Worm (Caenorhabditis elegans) whole organism, mixed stage, embryonic: ENCODE data around the gene rla-2.

Source experiments
- M03D4.4 ChIP-seq: sonication (generic microtip); optimal IDR thresholded peaks from 2 replicates; lab custom pipeline; 2017; ENCODE audit warnings: mild to moderate bottlenecking, missing genetic modification characterization, missing compliant biosample characterization
- bed-3 ChIP-seq: fragments of 200-800 bp; sonication (Bioruptor generic); optimal IDR thresholded peaks from 3 replicates; lab custom pipeline; 2018; ENCODE audit warnings: mild to moderate bottlenecking, missing genetic modification characterization, moderate library complexity, missing compliant biosample characterization
- blmp-1 ChIP-seq: fragments of 150-350 bp; optimal IDR thresholded peaks from 2 replicates; lab custom pipeline; 2014; ENCODE audit warnings: missing biosample characterization, missing genetic modification characterization
- ceh-43 ChIP-seq: fragments of 200-800 bp; sonication (Bioruptor generic); optimal IDR thresholded peaks from 2 replicates; lab custom pipeline; 2018; ENCODE audit warnings: mild to moderate bottlenecking, missing genetic modification characterization, moderate library complexity, missing compliant biosample characterization
- ceh-83 ChIP-seq: fragments of 200-800 bp; sonication (Bioruptor generic); optimal IDR thresholded peaks from 2 replicates; lab custom pipeline; 2018; ENCODE audit warnings: mild to moderate bottlenecking, missing genetic modification characterization, missing compliant biosample characterization
- ces-1 ChIP-seq: fragments of 150-350 bp; optimal IDR thresholded peaks from 2 replicates; lab custom pipeline; 2014; ENCODE audit warnings: missing biosample characterization, missing genetic modification reagents, missing genetic modification characterization
- cnd-1 ChIP-seq: fragments of 200-800 bp; sonication (Bioruptor generic); optimal IDR thresholded peaks from 2 replicates; lab custom pipeline; 2018; ENCODE audit warnings: mild to moderate bottlenecking, missing genetic modification characterization, missing compliant biosample characterization
- drap-1 ChIP-seq: fragments of 200-800 bp; sonication (Bioruptor generic); optimal IDR thresholded peaks from 3 replicates; lab custom pipeline; 2018; ENCODE audit warnings: mild to moderate bottlenecking, missing genetic modification characterization, missing compliant biosample characterization
- elt-1 ChIP-seq: sonication (generic microtip); optimal IDR thresholded peaks from 2 replicates; lab custom pipeline; 2017; ENCODE audit warnings: missing genetic modification characterization, mild to moderate bottlenecking, missing compliant biosample characterization, antibody characterized with exemption, moderate library complexity, borderline replicate concordance; ENCODE audit not compliant: insufficient read depth
- elt-3 ChIP-seq: fragments of 150-350 bp; optimal IDR thresholded peaks from 2 replicates; lab custom pipeline; 2014; ENCODE audit warnings: missing biosample characterization, missing genetic modification characterization
- flh-1 ChIP-seq: fragments of 200-800 bp; sonication (Bioruptor generic); optimal IDR thresholded peaks from 2 replicates; lab custom pipeline; 2018; ENCODE audit warnings: mild to moderate bottlenecking, missing genetic modification characterization, moderate library complexity, missing compliant biosample characterization
- ham-2 ChIP-seq: fragments of 200-800 bp; sonication (Bioruptor generic); optimal IDR thresholded peaks from 2 replicates; lab custom pipeline; 2018; ENCODE audit warnings: mild to moderate bottlenecking, missing genetic modification characterization, missing compliant biosample characterization
- hlh-1 ChIP-seq: fragments of 150-350 bp; optimal IDR thresholded peaks from 2 replicates; lab custom pipeline; 2014; ENCODE audit warnings: missing biosample characterization, missing genetic modification reagents, missing genetic modification characterization
- lin-32 ChIP-seq: fragments of 200-800 bp; sonication (Bioruptor generic); optimal IDR thresholded peaks from 2 replicates; lab custom pipeline; 2018; ENCODE audit warnings: mild to moderate bottlenecking, missing genetic modification characterization, missing compliant biosample characterization
- lsy-2 ChIP-seq: fragments of 150-350 bp; optimal IDR thresholded peaks from 2 replicates; lab custom pipeline; 2014; ENCODE audit warnings: missing biosample characterization, missing genetic modification characterization
- mab-5 ChIP-seq: fragments of 150-350 bp; optimal IDR thresholded peaks from 2 replicates; lab custom pipeline; 2014; ENCODE audit warnings: missing biosample characterization, missing genetic modification characterization
- mep-1 ChIP-seq: fragments of 150-350 bp; optimal IDR thresholded peaks from 2 replicates; lab custom pipeline; 2017; ENCODE audit warnings: missing biosample characterization, missing genetic modification reagents, missing genetic modification characterization, inconsistent platforms
- mls-2 ChIP-seq: sonication (generic microtip); optimal IDR thresholded peaks from 2 replicates; lab custom pipeline; 2016; ENCODE audit warnings: mild to moderate bottlenecking, missing genetic modification characterization, moderate library complexity, missing compliant biosample characterization
- nhr-12 ChIP-seq: fragments of 150-350 bp; optimal IDR thresholded peaks from 2 replicates; lab custom pipeline; 2014; ENCODE audit warnings: missing biosample characterization, missing genetic modification characterization
- nhr-2 ChIP-seq: fragments of 150-350 bp; optimal IDR thresholded peaks from 2 replicates; lab custom pipeline; 2014; ENCODE audit warnings: missing biosample characterization, missing genetic modification characterization
- nhr-237 ChIP-seq: fragments of 150-350 bp; optimal IDR thresholded peaks from 2 replicates; lab custom pipeline; 2014; ENCODE audit warnings: missing biosample characterization, missing genetic modification characterization
- nhr-28 ChIP-seq: fragments of 150-350 bp; optimal IDR thresholded peaks from 2 replicates; lab custom pipeline; 2014; ENCODE audit warnings: missing biosample characterization, missing genetic modification characterization
- nhr-76 ChIP-seq: sonication (generic microtip); optimal IDR thresholded peaks from 2 replicates; lab custom pipeline; 2017; ENCODE audit warnings: missing biosample characterization, missing genetic modification characterization
- pha-4 ChIP-seq: fragments of 150-350 bp; optimal IDR thresholded peaks from 2 replicates; lab custom pipeline; 2018; ENCODE audit warnings: missing biosample characterization, missing genetic modification reagents, missing genetic modification characterization
- sem-2 ChIP-seq: fragments of 200-800 bp; sonication (Bioruptor generic); optimal IDR thresholded peaks from 2 replicates; lab custom pipeline; 2018; ENCODE audit warnings: mild to moderate bottlenecking, missing genetic modification characterization, missing compliant biosample characterization
- snpc-4 ChIP-seq: fragments of 150-350 bp; optimal IDR thresholded peaks from 2 replicates; lab custom pipeline; 2014; ENCODE audit warnings: missing biosample characterization, missing genetic modification characterization
- sptf-1 ChIP-seq: sonication (generic microtip); optimal IDR thresholded peaks from 2 replicates; lab custom pipeline; 2017; ENCODE audit warnings: mild to moderate bottlenecking, missing genetic modification characterization, moderate library complexity, missing compliant biosample characterization
- tbx-8 ChIP-seq: fragments of 200-800 bp; sonication (Bioruptor generic); optimal IDR thresholded peaks from 2 replicates; lab custom pipeline; 2018; ENCODE audit warnings: mild to moderate bottlenecking, missing genetic modification characterization, moderate library complexity, missing compliant biosample characterization
- unc-120 ChIP-seq: sonication (generic microtip); optimal IDR thresholded peaks from 2 replicates; lab custom pipeline; 2017; ENCODE audit warnings: missing genetic modification characterization, missing compliant biosample characterization; ENCODE audit not compliant: poor library complexity, severe bottlenecking
- unc-39 ChIP-seq: fragments of 150-350 bp; optimal IDR thresholded peaks from 2 replicates; lab custom pipeline; 2014; ENCODE audit warnings: missing biosample characterization, missing genetic modification characterization
- unc-62 ChIP-seq: fragments of 150-350 bp; optimal IDR thresholded peaks from 2 replicates; lab custom pipeline; 2014; ENCODE audit warnings: missing biosample characterization, missing genetic modification reagents, missing genetic modification characterization
- zip-8 ChIP-seq: fragments of 150-350 bp; optimal IDR thresholded peaks from 2 replicates; lab custom pipeline; 2014; ENCODE audit warnings: missing biosample characterization, missing genetic modification characterization
- ztf-11 ChIP-seq: fragments of 150-350 bp; optimal IDR thresholded peaks from 2 replicates; lab custom pipeline; 2014; ENCODE audit warnings: missing biosample characterization, missing genetic modification characterization

The rla-2 gene

ce11 chrIV:13383763-13384436 lies 13.8 kb upstream of the rla-2 start, which contains the start of gene rab-19:
rab-19 (minus strand) TSS chrIV:13384386.
- TF ChIP-seq ces-1 (GFP tag; lab: Kevin White, UChicago) (peak; percentile 91), elt-3 (tag; lab: Kevin White, UChicago) (no peak)
- TF ChIP-seq, all 35 proteins: peak for 1

ce11 chrIV:13381823-13382222 lies 11.7 kb upstream of the rla-2 start, which contains the start of gene emc-3:
emc-3 (minus strand) TSS chrIV:13381923.
- TF ChIP-seq mab-5 (tag; lab: Kevin White, UChicago): no peak

- no peak for TF ChIP-seq lin-32 (GFP tag; lab: Kevin White, UChicago)
- no peak for TF ChIP-seq zip-8
- TF ChIP-seq elt-1 (tag; lab: Kevin White, UChicago): no peak
- TF ChIP-seq mep-1 (tag; lab: Kevin White, UChicago): no peak
- no peak for TF ChIP-seq nhr-2 (tag; lab: Kevin White, UChicago)
- no peak for TF ChIP-seq ham-2 (GFP tag; lab: Kevin White, UChicago)
- TF ChIP-seq lsy-2 (tag; lab: Kevin White, UChicago): no peak
- TF ChIP-seq nhr-76 (tag; lab: Kevin White, UChicago): no peak
Measured at ce11 chrIV:13380506-13380905, 10.4 kb upstream of the rla-2 start.

- TF ChIP-seq pha-4 (tag; lab: Kevin White, UChicago): no peak
- TF ChIP-seq M03D4.4 (tag; lab: Kevin White, UChicago): no peak
- no peak for TF ChIP-seq unc-39 (tag; lab: Kevin White, UChicago)
- TF ChIP-seq drap-1 (GFP tag; lab: Kevin White, UChicago): no peak
- TF ChIP-seq zip-8: no peak
- TF ChIP-seq nhr-2 (tag; lab: Kevin White, UChicago): no peak
- no peak for TF ChIP-seq snpc-4 (tag; lab: Kevin White, UChicago)
- TF ChIP-seq flh-1 (GFP tag; lab: Kevin White, UChicago): no peak
- no peak for TF ChIP-seq bed-3 (GFP tag; lab: Kevin White, UChicago)
- no peak for TF ChIP-seq nhr-28 (tag; lab: Kevin White, UChicago)
- TF ChIP-seq mls-2 (tag; lab: Kevin White, UChicago): no peak
- TF ChIP-seq nhr-76 (tag; lab: Kevin White, UChicago): no peak
- no peak for TF ChIP-seq ceh-43
- TF ChIP-seq nhr-237 (tag; lab: Kevin White, UChicago): no peak
- TF ChIP-seq sptf-1 (tag; lab: Kevin White, UChicago): no peak
- TF ChIP-seq ztf-11 (tag; lab: Kevin White, UChicago): no peak
- TF ChIP-seq unc-120 (tag; lab: Kevin White, UChicago): no peak
- no peak for TF ChIP-seq cnd-1 (tag; lab: Kevin White, UChicago)
- TF ChIP-seq hlh-1 (tag; lab: Kevin White, UChicago): no peak
Measured at ce11 chrIV:13377716-13378115, 7.6 kb upstream of the rla-2 start, which contains the start of gene mau-8. mau-8 (plus strand) TSS chrIV:13378016.

- TF ChIP-seq ztf-11 (tag; lab: Kevin White, UChicago) (no peak), lsy-2 (tag; lab: Kevin White, UChicago) (no peak), drap-1 (GFP tag; lab: Kevin White, UChicago) (no peak), unc-39 (tag; lab: Kevin White, UChicago) (no peak), nhr-237 (tag; lab: Kevin White, UChicago) (no peak), zip-8 (no peak), sem-2 (GFP tag; lab: Kevin White, UChicago) (no peak), M03D4.4 (tag; lab: Kevin White, UChicago) (no peak)
- TF ChIP-seq, all 35 proteins: peak for 0
Measured at ce11 chrIV:13374918-13375317, 4.8 kb upstream of the rla-2 start.

ce11 chrIV:13371699-13372098 lies 1.6 kb upstream of the rla-2 start, which contains the start of gene Y62E10A.6:
Y62E10A.6 (plus strand) TSS chrIV:13371999.
- TF ChIP-seq ces-1 (GFP tag; lab: Kevin White, UChicago) (no peak), zip-8 (no peak), tbx-8 (GFP tag; lab: Kevin White, UChicago) (no peak), blmp-1 (no peak), ceh-83 (GFP tag; lab: Kevin White, UChicago) (no peak), pha-4 (tag; lab: Kevin White, UChicago) (no peak), unc-39 (tag; lab: Kevin White, UChicago) (no peak), unc-120 (tag; lab: Kevin White, UChicago) (no peak), ham-2 (GFP tag; lab: Kevin White, UChicago) (no peak), nhr-12 (tag; lab: Kevin White, UChicago) (no peak), drap-1 (GFP tag; lab: Kevin White, UChicago) (no peak), nhr-76 (tag; lab: Kevin White, UChicago) (no peak), unc-62 (GFP tag; lab: Kevin White, UChicago) (no peak)
